Worm (Caenorhabditis elegans) whole organism, L3 larva: ENCODE measurements around the gene ngn-1.

ENCODE experiments used
- R02D3.7 ChIP-seq: fragments of 150-350 bp; optimal IDR thresholded peaks from 2 replicates; lab custom pipeline; 2014; ENCODE audit warnings: missing biosample characterization, missing genetic modification characterization
- ceh-82 ChIP-seq: fragments of 150-350 bp; optimal IDR thresholded peaks from 2 replicates; lab custom pipeline; 2014; ENCODE audit warnings: missing biosample characterization, missing genetic modification characterization
- fkh-2 ChIP-seq: fragments of 150-350 bp; optimal IDR thresholded peaks from 2 replicates; lab custom pipeline; 2014; ENCODE audit warnings: missing biosample characterization, missing genetic modification reagents, missing genetic modification characterization
- jun-1 ChIP-seq: fragments of 150-350 bp; optimal IDR thresholded peaks from 2 replicates; lab custom pipeline; 2014; ENCODE audit warnings: missing biosample characterization, missing genetic modification reagents, missing genetic modification characterization
- mml-1 ChIP-seq: fragments of 150-350 bp; sonication (generic microtip); optimal IDR thresholded peaks from 3 replicates; lab custom pipeline; 2014; ENCODE audit warnings: missing biosample characterization, missing genetic modification characterization
- nhr-28 ChIP-seq: fragments of 150-350 bp; optimal IDR thresholded peaks from 2 replicates; lab custom pipeline; 2014; ENCODE audit warnings: missing biosample characterization, missing genetic modification characterization
- nhr-67 ChIP-seq: fragments of 150-350 bp; optimal IDR thresholded peaks from 2 replicates; lab custom pipeline; 2014; ENCODE audit warnings: missing biosample characterization, missing genetic modification characterization
- sea-2 ChIP-seq: fragments of 150-350 bp; sonication (generic microtip); optimal IDR thresholded peaks from 4 replicates; lab custom pipeline; 2014; ENCODE audit warnings: missing biosample characterization, missing genetic modification reagents, missing genetic modification characterization
- skn-1 ChIP-seq: fragments of 150-350 bp; optimal IDR thresholded peaks from 2 replicates; lab custom pipeline; 2014; ENCODE audit warnings: missing biosample characterization, missing genetic modification characterization
- snpc-4 ChIP-seq: fragments of 150-350 bp; optimal IDR thresholded peaks from 2 replicates; lab custom pipeline; 2014; ENCODE audit warnings: missing biosample characterization, missing genetic modification characterization
- zag-1 ChIP-seq: fragments of 150-350 bp; optimal IDR thresholded peaks from 2 replicates; lab custom pipeline; 2014; ENCODE audit warnings: missing biosample characterization, missing genetic modification characterization
- ztf-11 ChIP-seq: fragments of 150-350 bp; optimal IDR thresholded peaks from 2 replicates; lab custom pipeline; 2014; ENCODE audit warnings: missing biosample characterization, missing genetic modification characterization

- TF ChIP-seq fkh-2 (tag; lab: Kevin White, UChicago): no peak
- TF ChIP-seq zag-1 (tag; lab: Kevin White, UChicago): no peak
- TF ChIP-seq sea-2: no peak
- no peak for TF ChIP-seq skn-1 (tag; lab: Kevin White, UChicago)
- no peak for TF ChIP-seq ztf-11 (tag; lab: Kevin White, UChicago)
- TF ChIP-seq R02D3.7 (tag; lab: Kevin White, UChicago): no peak
- TF ChIP-seq nhr-28 (tag; lab: Kevin White, UChicago): no peak
- TF ChIP-seq nhr-67: no peak
- no peak for TF ChIP-seq snpc-4 (tag; lab: Kevin White, UChicago)
- TF ChIP-seq jun-1 (tag; lab: Kevin White, UChicago): no peak
- no peak for TF ChIP-seq mml-1
- peak; percentile 28 for TF ChIP-seq ceh-82 (tag; lab: Kevin White, UChicago)
Measured at ce11 chrIV:2639666-2640273, 11.7 kb upstream of the ngn-1 start.
